Worm (Caenorhabditis elegans) whole organism, late embryonic: ENCODE data around the gene mtr-4.

ENCODE experiments used
- ceh-34 ChIP-seq: sonication (generic microtip); optimal IDR thresholded peaks from 2 replicates; lab custom pipeline; 2016; ENCODE audit warnings: mild to moderate bottlenecking, missing genetic modification characterization, missing compliant biosample characterization
- pqm-1 ChIP-seq: sonication (generic microtip); optimal IDR thresholded peaks from 2 replicates; lab custom pipeline; 2016; ENCODE audit warnings: missing genetic modification characterization, missing compliant biosample characterization

ce11 chrIV:9802711-9803110 lies 22.8 kb upstream of the mtr-4 start, which contains the start of gene fat-3:
- no peak for TF ChIP-seq pqm-1 (tag; lab: Kevin White, UChicago)
- TF ChIP-seq ceh-34 (tag; lab: Kevin White, UChicago), result no peak
